Worm (Caenorhabditis elegans) whole organism, young adult: ENCODE results near the gene C01G6.3.

Experiments
- B0019.2 ChIP-seq: fragments of 200-800 bp; sonication (Bioruptor generic); conservative IDR thresholded peaks from 2 replicates; pipeline ENCODE4 v1.3.6; 2022; ENCODE audit warnings: missing genetic modification reagents, missing genetic modification characterization, missing compliant biosample characterization
- F33H1.4 ChIP-seq: fragments of 200-800 bp; sonication (Bioruptor generic); IDR thresholded peaks from 2 replicates; pipeline ENCODE4 v1.3.6; 2022; ENCODE audit warnings: missing genetic modification reagents, missing genetic modification characterization, missing compliant biosample characterization
- F37B4.10 ChIP-seq: fragments of 200-800 bp; sonication (Bioruptor generic); IDR thresholded peaks from 2 replicates; pipeline ENCODE4 v1.3.6; 2022; ENCODE audit warnings: missing genetic modification characterization, missing compliant biosample characterization
- F55B11.4 ChIP-seq: sonication (generic microtip); optimal IDR thresholded peaks from 2 replicates; lab custom pipeline; 2016; ENCODE audit warnings: missing compliant biosample characterization, missing genetic modification characterization, borderline replicate concordance; ENCODE audit not compliant: insufficient read depth
- F57C9.4 ChIP-seq: sonication (generic microtip); optimal IDR thresholded peaks from 2 replicates; lab custom pipeline; 2017; ENCODE audit warnings: mild to moderate bottlenecking, missing genetic modification characterization, missing compliant biosample characterization
- Y53F4B.3 ChIP-seq: fragments of 200-800 bp; sonication (Bioruptor generic); IDR thresholded peaks from 2 replicates; pipeline ENCODE4 v1.3.6; 2022; ENCODE audit warnings: missing genetic modification reagents, missing genetic modification characterization, missing compliant biosample characterization
- Y53G8AR.9 ChIP-seq: fragments of 200-800 bp; sonication (Bioruptor generic); conservative IDR thresholded peaks from 2 replicates; pipeline ENCODE4 v1.3.6; 2022; ENCODE audit warnings: missing genetic modification reagents, missing genetic modification characterization, missing compliant biosample characterization
- Y67H2A.10 ChIP-seq: fragments of 200-800 bp; sonication (Bioruptor generic); conservative IDR thresholded peaks from 2 replicates; pipeline ENCODE4 v1.3.6; 2022; ENCODE audit warnings: missing genetic modification reagents, missing genetic modification characterization, missing compliant biosample characterization
- Y79H2A.3 ChIP-seq: fragments of 200-800 bp; sonication (Bioruptor generic); conservative IDR thresholded peaks from 2 replicates; pipeline ENCODE4 v1.3.6; 2022; ENCODE audit warnings: missing genetic modification reagents, missing genetic modification characterization, missing compliant biosample characterization
- akir-1 ChIP-seq: fragments of 200-800 bp; sonication (Bioruptor generic); optimal IDR thresholded peaks from 2 replicates; lab custom pipeline; 2018; ENCODE audit warnings: mild to moderate bottlenecking, missing genetic modification characterization, moderate library complexity, missing compliant biosample characterization
- atf-7 ChIP-seq: sonication (generic microtip); optimal IDR thresholded peaks from 2 replicates; lab custom pipeline; 2017; ENCODE audit warnings: mild to moderate bottlenecking, missing genetic modification characterization, missing compliant biosample characterization
- athp-1 ChIP-seq: sonication (generic microtip); optimal IDR thresholded peaks from 2 replicates; lab custom pipeline; 2017; ENCODE audit warnings: mild to moderate bottlenecking, missing genetic modification characterization, missing compliant biosample characterization
- attf-5 ChIP-seq: fragments of 200-800 bp; sonication (Bioruptor generic); optimal IDR thresholded peaks from 2 replicates; lab custom pipeline; 2018; ENCODE audit warnings: mild to moderate bottlenecking, missing genetic modification characterization, missing compliant biosample characterization
- cebp-2 ChIP-seq: fragments of 200-800 bp; sonication (Bioruptor generic); IDR thresholded peaks from 2 replicates; pipeline ENCODE4 v1.3.6; 2022; ENCODE audit warnings: missing genetic modification characterization, missing compliant biosample characterization
- ceh-27 ChIP-seq: fragments of 200-800 bp; sonication (Bioruptor generic); optimal IDR thresholded peaks from 2 replicates; lab custom pipeline; 2018; ENCODE audit warnings: mild to moderate bottlenecking, missing genetic modification characterization, moderate library complexity, missing compliant biosample characterization
- ceh-58 ChIP-seq: fragments of 200-800 bp; sonication (Bioruptor generic); IDR thresholded peaks from 2 replicates; pipeline ENCODE4 v1.3.6; 2022; ENCODE audit warnings: missing genetic modification characterization, missing compliant biosample characterization
- ceh-91 ChIP-seq: fragments of 200-800 bp; sonication (Bioruptor generic); IDR thresholded peaks from 2 replicates; pipeline ENCODE4 v1.3.6; 2022; ENCODE audit warnings: missing genetic modification reagents, missing genetic modification characterization, missing compliant biosample characterization
- die-1 ChIP-seq: sonication (generic microtip); optimal IDR thresholded peaks from 2 replicates; lab custom pipeline; 2016; ENCODE audit warnings: missing genotype, mild to moderate bottlenecking, missing genetic modification characterization, missing compliant biosample characterization
- dox-1 ChIP-seq: fragments of 200-800 bp; sonication (Bioruptor generic); IDR thresholded peaks from 2 replicates; pipeline ENCODE4 v1.3.6; 2022; ENCODE audit warnings: missing genetic modification reagents, missing genetic modification characterization, missing compliant biosample characterization
- dpff-1 ChIP-seq: sonication (generic microtip); optimal IDR thresholded peaks from 2 replicates; lab custom pipeline; 2017; ENCODE audit warnings: mild to moderate bottlenecking, missing genetic modification characterization, missing compliant biosample characterization
- dpl-1 ChIP-seq: fragments of 150-350 bp; optimal IDR thresholded peaks from 2 replicates; lab custom pipeline; 2014; ENCODE audit warnings: missing biosample characterization, missing genetic modification reagents, missing genetic modification characterization
- ekl-4 ChIP-seq: fragments of 200-800 bp; sonication (Bioruptor generic); IDR thresholded peaks from 2 replicates; pipeline ENCODE4 v1.3.6; 2022; ENCODE audit warnings: missing genetic modification reagents, missing genetic modification characterization, missing compliant biosample characterization
- fkh-3 ChIP-seq: sonication (generic microtip); optimal IDR thresholded peaks from 2 replicates; lab custom pipeline; 2016; ENCODE audit warnings: mild to moderate bottlenecking, missing genetic modification characterization, missing compliant biosample characterization
- gei-17 ChIP-seq: fragments of 200-800 bp; sonication (Bioruptor generic); optimal IDR thresholded peaks from 2 replicates; lab custom pipeline; 2018; ENCODE audit warnings: mild to moderate bottlenecking, missing genetic modification characterization, missing compliant biosample characterization
- hlh-12 ChIP-seq: sonication (generic microtip); optimal IDR thresholded peaks from 2 replicates; lab custom pipeline; 2016; ENCODE audit warnings: missing genetic modification characterization, missing compliant biosample characterization
- hmg-1.2 ChIP-seq: fragments of 200-800 bp; sonication (Bioruptor generic); IDR thresholded peaks from 2 replicates; pipeline ENCODE4 v1.3.6; 2022; ENCODE audit warnings: missing genetic modification reagents, missing genetic modification characterization, missing compliant biosample characterization
- hmg-20 ChIP-seq: fragments of 200-800 bp; sonication (Bioruptor generic); IDR thresholded peaks from 2 replicates; pipeline ENCODE4 v1.3.6; 2022; ENCODE audit warnings: missing genetic modification reagents, missing genetic modification characterization, missing compliant biosample characterization
- hsf-1 ChIP-seq: fragments of 200-800 bp; sonication (Bioruptor generic); IDR thresholded peaks from 2 replicates; pipeline ENCODE4 v1.3.6; 2022; ENCODE audit warnings: missing genetic modification reagents, missing genetic modification characterization, missing compliant biosample characterization
- let-607 ChIP-seq, 2 experiments: fragments of 200-800 bp in 1 of 2; sonication (Bioruptor generic) in 1 of 2; sonication (generic microtip) in 1 of 2; optimal IDR thresholded peaks; 2 replicates each; lab custom pipeline; 2016 to 2018; ENCODE audit warnings: mild to moderate bottlenecking in 2 of 2, missing compliant biosample characterization in 2 of 2, missing genetic modification characterization in 2 of 2, moderate library complexity in 2 of 2, missing genotype in 1 of 2
- lsl-1 ChIP-seq: fragments of 200-800 bp; sonication (Bioruptor generic); optimal IDR thresholded peaks from 2 replicates; lab custom pipeline; 2018; ENCODE audit warnings: mild to moderate bottlenecking, missing genetic modification characterization, moderate library complexity, missing compliant biosample characterization
- madf-3 ChIP-seq: fragments of 200-800 bp; sonication (Bioruptor generic); IDR thresholded peaks from 2 replicates; pipeline ENCODE4 v1.3.6; 2022; ENCODE audit warnings: missing genetic modification reagents, missing genetic modification characterization, missing compliant biosample characterization
- madf-6 ChIP-seq: fragments of 200-800 bp; sonication (Bioruptor generic); IDR thresholded peaks from 2 replicates; pipeline ENCODE4 v1.3.6; 2022; ENCODE audit warnings: missing genetic modification reagents, missing genetic modification characterization, missing compliant biosample characterization
- madf-8 ChIP-seq: fragments of 200-800 bp; sonication (Bioruptor generic); conservative IDR thresholded peaks from 2 replicates; pipeline ENCODE4 v1.3.6; 2022; ENCODE audit warnings: missing genetic modification reagents, missing genetic modification characterization, missing compliant biosample characterization
- mcd-1 ChIP-seq: fragments of 200-800 bp; sonication (Bioruptor generic); IDR thresholded peaks from 2 replicates; pipeline ENCODE4 v1.3.6; 2022; ENCODE audit warnings: missing genetic modification reagents, missing genetic modification characterization, missing compliant biosample characterization
- mel-28 ChIP-seq: sonication (generic microtip); optimal IDR thresholded peaks from 2 replicates; lab custom pipeline; 2016; ENCODE audit warnings: borderline replicate concordance, mild to moderate bottlenecking, missing genetic modification characterization, missing compliant biosample characterization
- nfyb-1 ChIP-seq: fragments of 200-800 bp; sonication (Bioruptor generic); IDR thresholded peaks from 2 replicates; pipeline ENCODE4 v1.3.6; 2022; ENCODE audit warnings: missing genetic modification reagents, missing genetic modification characterization, missing compliant biosample characterization
- nhr-90 ChIP-seq: sonication (generic microtip); optimal IDR thresholded peaks from 2 replicates; lab custom pipeline; 2016; ENCODE audit warnings: missing genotype, mild to moderate bottlenecking, missing genetic modification characterization, missing compliant biosample characterization
- rpc-1 ChIP-seq, 2 experiments: fragments of 150-350 bp in 1 of 2; sonication (generic microtip) in 1 of 2; optimal IDR thresholded peaks; 2 replicates each; lab custom pipeline; 2014 to 2018; ENCODE audit warnings: missing biosample characterization in 1 of 2, missing genetic modification characterization in 1 of 2, missing genetic modification reagents in 1 of 2, missing genotype in 1 of 2
- sdz-38 ChIP-seq: sonication (generic microtip); optimal IDR thresholded peaks from 2 replicates; lab custom pipeline; 2016; ENCODE audit warnings: missing genotype, missing genetic modification characterization, missing compliant biosample characterization
- snpc-1.3 ChIP-seq: sonication (generic microtip); optimal IDR thresholded peaks from 2 replicates; lab custom pipeline; 2017; ENCODE audit warnings: missing genetic modification characterization, mild to moderate bottlenecking, missing compliant biosample characterization, antibody characterized with exemption, moderate library complexity, missing genotype, missing genetic modification reagents; ENCODE audit not compliant: insufficient read depth
- snpc-3.4 ChIP-seq: sonication (generic microtip); optimal IDR thresholded peaks from 2 replicates; lab custom pipeline; 2017; ENCODE audit warnings: missing genetic modification characterization, mild to moderate bottlenecking, missing compliant biosample characterization, antibody characterized with exemption, moderate library complexity, missing genotype, missing genetic modification reagents
- snpc-4 ChIP-seq, 5 experiments: fragments of 150-350 bp in 1 of 5; sonication (generic microtip) in 4 of 5; optimal IDR thresholded peaks; 2 replicates each; lab custom pipeline; 2014 to 2018; ENCODE audit warnings: missing genetic modification characterization in 5 of 5, missing biosample characterization in 3 of 5, antibody characterized with exemption in 2 of 5, mild to moderate bottlenecking in 2 of 5, missing compliant biosample characterization in 2 of 5, missing genotype in 2 of 5, moderate library complexity in 2 of 5, missing genetic modification reagents in 1 of 5
- somi-1 ChIP-seq: fragments of 200-800 bp; sonication (Bioruptor generic); optimal IDR thresholded peaks from 2 replicates; lab custom pipeline; 2018; ENCODE audit warnings: mild to moderate bottlenecking, missing genetic modification characterization, missing compliant biosample characterization
- sptf-2 ChIP-seq: fragments of 200-800 bp; sonication (Bioruptor generic); optimal IDR thresholded peaks from 2 replicates; lab custom pipeline; 2018; ENCODE audit warnings: mild to moderate bottlenecking, missing genetic modification characterization, missing compliant biosample characterization
- tbx-9 ChIP-seq: sonication (generic microtip); optimal IDR thresholded peaks from 2 replicates; lab custom pipeline; 2016; ENCODE audit warnings: borderline replicate concordance, missing genetic modification characterization, inconsistent platforms, missing compliant biosample characterization
- unc-130 ChIP-seq: sonication (generic microtip); optimal IDR thresholded peaks from 2 replicates; lab custom pipeline; 2016; ENCODE audit warnings: missing genetic modification reagents, missing genetic modification characterization, missing compliant biosample characterization
- xnd-1 ChIP-seq: sonication (generic microtip); optimal IDR thresholded peaks from 2 replicates; lab custom pipeline; 2016; ENCODE audit warnings: missing genotype, missing genetic modification reagents, missing genetic modification characterization, missing compliant biosample characterization
- ztf-26 ChIP-seq: sonication (generic microtip); optimal IDR thresholded peaks from 2 replicates; lab custom pipeline; 2017; ENCODE audit warnings: missing genetic modification characterization, missing compliant biosample characterization

Gene C01G6.3

DNA sequence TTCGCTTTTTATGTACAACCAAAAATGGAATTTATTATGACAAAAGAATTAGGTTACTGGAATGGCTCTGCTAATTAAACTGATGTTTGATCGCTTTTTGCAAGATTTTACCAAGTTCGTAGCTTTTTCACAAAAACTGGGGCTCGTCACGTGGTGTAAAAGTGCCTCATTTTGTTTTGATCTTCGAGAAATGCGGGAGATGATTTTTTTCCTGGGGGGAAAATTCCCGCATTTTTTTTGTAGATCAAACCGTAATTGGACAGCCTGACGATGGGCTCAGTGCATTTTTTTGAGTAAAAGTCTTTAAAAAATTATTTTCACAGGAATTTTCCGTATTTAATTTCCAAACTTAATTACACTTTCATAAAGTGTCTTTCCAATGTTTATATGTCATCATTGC lies 19.4 kb downstream of the C01G6.3 start:
- no peak for TF ChIP-seq mel-28
- no peak for TF ChIP-seq snpc-1.3 (tag; lab: Kevin White, UChicago)
- no peak for TF ChIP-seq ceh-58 (GFP tag; lab: Robert Waterston, UW)
- TF ChIP-seq madf-8 (GFP tag; lab: Robert Waterston, UW), result peak; percentile 55
- peak; percentile 49 for TF ChIP-seq F33H1.4 (GFP tag; lab: Robert Waterston, UW)
- TF ChIP-seq hlh-12 (tag; lab: Kevin White, UChicago), result no peak
- no peak for TF ChIP-seq atf-7
- TF ChIP-seq F55B11.4 (tag; lab: Kevin White, UChicago), result no peak
- no peak for TF ChIP-seq snpc-4 (GFP tag; optimal IDR thresholded peaks at IDR 0.05; lab: Kevin White, UChicago)
- TF ChIP-seq snpc-4 (tag; optimal IDR thresholded peaks at IDR 0.05; lab: Kevin White, UChicago), result no peak
- no peak for TF ChIP-seq ceh-27
- TF ChIP-seq nhr-90, result no peak
- no peak for TF ChIP-seq gei-17 (GFP tag; lab: Kevin White, UChicago)
- TF ChIP-seq akir-1 (GFP tag; lab: Kevin White, UChicago), result no peak
- no peak for TF ChIP-seq Y79H2A.3 (GFP tag; lab: Robert Waterston, UW)
- no peak for TF ChIP-seq unc-130
- TF ChIP-seq lsl-1 (GFP tag; lab: Kevin White, UChicago), result no peak
- no peak for TF ChIP-seq somi-1 (GFP tag; lab: Kevin White, UChicago)
- TF ChIP-seq snpc-3.4, result no peak
- TF ChIP-seq Y53F4B.3, result no peak
- no peak for TF ChIP-seq tbx-9 (tag; lab: Kevin White, UChicago)
- no peak for TF ChIP-seq sptf-2
- no peak for TF ChIP-seq hmg-20 (GFP tag; lab: Robert Waterston, UW)
- TF ChIP-seq dox-1 (GFP tag; lab: Robert Waterston, UW), result no peak
- no peak for TF ChIP-seq fkh-3 (tag; lab: Kevin White, UChicago)
- no peak for TF ChIP-seq hsf-1
- TF ChIP-seq F37B4.10 (GFP tag; lab: Robert Waterston, UW), result no peak
- no peak for TF ChIP-seq let-607 (tag; optimal IDR thresholded peaks at IDR 0.05; lab: Kevin White, UChicago)
- no peak for TF ChIP-seq cebp-2
- TF ChIP-seq die-1 (tag; lab: Kevin White, UChicago), result no peak
- TF ChIP-seq dpff-1 (tag; lab: Kevin White, UChicago), result no peak
- no peak for TF ChIP-seq attf-5 (GFP tag; lab: Kevin White, UChicago)
- TF ChIP-seq rpc-1 (optimal IDR thresholded peaks at IDR 0.05; lab: Kevin White, UChicago), result no peak
- no peak for TF ChIP-seq rpc-1 (tag; optimal IDR thresholded peaks at IDR 0.05; lab: Kevin White, UChicago)
- peak; percentile 70 for TF ChIP-seq xnd-1
- no peak for TF ChIP-seq madf-3 (GFP tag; lab: Robert Waterston, UW)
- no peak for TF ChIP-seq F57C9.4 (tag; lab: Kevin White, UChicago)
- TF ChIP-seq ekl-4, result peak; percentile 26; the same call in 1 of the 2 replicates
- TF ChIP-seq dpl-1 (GFP tag; lab: Kevin White, UChicago), result peak; percentile 1
- no peak for TF ChIP-seq athp-1 (tag; lab: Kevin White, UChicago)
- no peak for TF ChIP-seq B0019.2 (GFP tag; lab: Robert Waterston, UW)
- no peak for TF ChIP-seq mcd-1 (GFP tag; lab: Robert Waterston, UW)
- TF ChIP-seq Y53G8AR.9 (GFP tag; lab: Robert Waterston, UW), result no peak
- peak; percentile 85 for TF ChIP-seq madf-6 (GFP tag; lab: Robert Waterston, UW)
- no peak for TF ChIP-seq sdz-38 (tag; lab: Kevin White, UChicago)
- no peak for TF ChIP-seq nfyb-1 (GFP tag; lab: Robert Waterston, UW)
- peak; percentile 23; the same call in 1 of the 2 replicates for TF ChIP-seq hmg-1.2 (GFP tag; lab: Robert Waterston, UW)
- TF ChIP-seq ceh-91 (GFP tag; lab: Robert Waterston, UW), result peak; percentile 29; the same call in 1 of the 2 replicates
- no peak for TF ChIP-seq ztf-26 (tag; lab: Kevin White, UChicago)
- TF ChIP-seq Y67H2A.10, result no peak
